Worm (Caenorhabditis elegans) whole organism, L1 larva: Measurements from ENCODE around the gene kin-19.

Source experiments
- C04F5.9 ChIP-seq: sonication (generic microtip); optimal IDR thresholded peaks from 2 replicates; lab custom pipeline; 2016; ENCODE audit warnings: missing genetic modification characterization, missing compliant biosample characterization
- Y116A8C.19 ChIP-seq: sonication (generic microtip); optimal IDR thresholded peaks from 2 replicates; lab custom pipeline; 2016; ENCODE audit warnings: missing compliant biosample characterization, missing genetic modification characterization, borderline replicate concordance
- alr-1 ChIP-seq: fragments of 200-800 bp; sonication (Bioruptor generic); optimal IDR thresholded peaks from 2 replicates; lab custom pipeline; 2018; ENCODE audit warnings: borderline replicate concordance, mild to moderate bottlenecking, missing genetic modification characterization, missing compliant biosample characterization
- blmp-1 ChIP-seq: fragments of 150-350 bp; optimal IDR thresholded peaks from 2 replicates; lab custom pipeline; 2014; ENCODE audit warnings: missing biosample characterization, missing genetic modification characterization
- ceh-63 ChIP-seq: fragments of 200-800 bp; sonication (Bioruptor generic); optimal IDR thresholded peaks from 2 replicates; lab custom pipeline; 2018; ENCODE audit warnings: mild to moderate bottlenecking, missing genetic modification characterization, missing compliant biosample characterization
- ceh-82 ChIP-seq, 3 experiments: fragments of 150-350 bp in 1 of 3; sonication (generic microtip) in 2 of 3; optimal IDR thresholded peaks; 2 replicates each; lab custom pipeline; 2014 to 2017; ENCODE audit warnings: missing biosample characterization in 3 of 3, missing genetic modification characterization in 3 of 3
- ceh-90 ChIP-seq: sonication (generic microtip); optimal IDR thresholded peaks from 2 replicates; lab custom pipeline; 2016; ENCODE audit warnings: missing genetic modification characterization, missing compliant biosample characterization
- ces-1 ChIP-seq: fragments of 150-350 bp; optimal IDR thresholded peaks from 2 replicates; lab custom pipeline; 2014; ENCODE audit warnings: missing biosample characterization, missing genetic modification reagents, missing genetic modification characterization
- dpl-1 ChIP-seq, 3 experiments: fragments of 150-350 bp in 2 of 3; sonication (generic microtip) in 1 of 3; optimal IDR thresholded peaks; 2 replicates each; lab custom pipeline; 2014 to 2017; ENCODE audit warnings: missing biosample characterization in 3 of 3, missing genetic modification characterization in 3 of 3, missing genetic modification reagents in 3 of 3
- dsc-1 ChIP-seq: sonication (generic microtip); optimal IDR thresholded peaks from 2 replicates; lab custom pipeline; 2016; ENCODE audit warnings: mild to moderate bottlenecking, missing genetic modification characterization, missing compliant biosample characterization
- efl-3 ChIP-seq: fragments of 200-800 bp; sonication (Bioruptor generic); optimal IDR thresholded peaks from 2 replicates; lab custom pipeline; 2018; ENCODE audit warnings: mild to moderate bottlenecking, missing genetic modification characterization, missing compliant biosample characterization
- egl-13 ChIP-seq: sonication (generic microtip); optimal IDR thresholded peaks from 2 replicates; lab custom pipeline; 2016; ENCODE audit warnings: missing genotype, missing genetic modification reagents, missing genetic modification characterization, missing compliant biosample characterization
- elt-2 ChIP-seq: sonication (generic microtip); optimal IDR thresholded peaks from 2 replicates; lab custom pipeline; 2016; ENCODE audit warnings: missing genetic modification characterization, mild to moderate bottlenecking, inconsistent platforms, missing compliant biosample characterization, missing genetic modification reagents
- elt-3 ChIP-seq, 6 experiments: fragments of 150-350 bp in 1 of 6; sonication (generic microtip); optimal IDR thresholded peaks; 2 replicates each; lab custom pipeline; 2017 to 2018; ENCODE audit warnings: missing biosample characterization in 6 of 6, missing genetic modification characterization in 6 of 6, inconsistent platforms in 1 of 6
- fos-1 ChIP-seq: fragments of 150-350 bp; optimal IDR thresholded peaks from 2 replicates; lab custom pipeline; 2014; ENCODE audit warnings: missing biosample characterization, missing genetic modification characterization
- grh-1 ChIP-seq: fragments of 200-800 bp; sonication (Bioruptor generic); IDR thresholded peaks from 2 replicates; pipeline ENCODE4 v1.3.6; 2022; ENCODE audit warnings: missing genetic modification reagents, missing genetic modification characterization, missing compliant biosample characterization
- hlh-17 ChIP-seq: fragments of 200-800 bp; sonication (Bioruptor generic); optimal IDR thresholded peaks from 2 replicates; lab custom pipeline; 2018; ENCODE audit warnings: missing genetic modification characterization, mild to moderate bottlenecking, missing compliant biosample characterization, moderate library complexity, borderline replicate concordance
- irx-1 ChIP-seq: sonication (generic microtip); optimal IDR thresholded peaks from 2 replicates; lab custom pipeline; 2016; ENCODE audit warnings: missing genetic modification characterization, missing compliant biosample characterization
- isw-1 ChIP-seq: fragments of 200-800 bp; sonication (Bioruptor generic); IDR thresholded peaks from 2 replicates; pipeline ENCODE4 v1.3.6; 2022; ENCODE audit warnings: missing genetic modification characterization, missing compliant biosample characterization
- jun-1 ChIP-seq: fragments of 150-350 bp; optimal IDR thresholded peaks from 2 replicates; lab custom pipeline; 2014; ENCODE audit warnings: missing biosample characterization, missing genetic modification reagents, missing genetic modification characterization
- lin-13 ChIP-seq: fragments of 150-350 bp; optimal IDR thresholded peaks from 2 replicates; lab custom pipeline; 2014; ENCODE audit warnings: missing biosample characterization, missing genetic modification reagents, missing genetic modification characterization
- lin-15B ChIP-seq: fragments of 150-350 bp; sonication (generic microtip); optimal IDR thresholded peaks from 3 replicates; lab custom pipeline; 2014; ENCODE audit warnings: missing biosample characterization, missing genetic modification characterization
- lir-3 ChIP-seq: sonication (generic microtip); optimal IDR thresholded peaks from 2 replicates; lab custom pipeline; 2016; ENCODE audit warnings: mild to moderate bottlenecking, missing genetic modification characterization, moderate library complexity, missing compliant biosample characterization; ENCODE audit not compliant: poor library complexity
- mdl-1 ChIP-seq, 2 experiments: fragments of 150-350 bp; optimal IDR thresholded peaks; 2 replicates each; lab custom pipeline; 2014 to 2017; ENCODE audit warnings: missing biosample characterization in 2 of 2, missing genetic modification characterization in 2 of 2, inconsistent platforms in 1 of 2
- mef-2 ChIP-seq: fragments of 150-350 bp; optimal IDR thresholded peaks from 2 replicates; lab custom pipeline; 2014; ENCODE audit warnings: missing biosample characterization, missing genetic modification characterization
- nhr-19 ChIP-seq: fragments of 200-800 bp; sonication (Bioruptor generic); conservative IDR thresholded peaks from 2 replicates; pipeline ENCODE4 v1.3.6; 2022; ENCODE audit warnings: missing genetic modification characterization, missing compliant biosample characterization
- nhr-28 ChIP-seq: fragments of 150-350 bp; optimal IDR thresholded peaks from 2 replicates; lab custom pipeline; 2014; ENCODE audit warnings: missing biosample characterization, missing genetic modification characterization
- nhr-47 ChIP-seq: sonication (generic microtip); optimal IDR thresholded peaks from 2 replicates; lab custom pipeline; 2016; ENCODE audit warnings: mild to moderate bottlenecking, missing genetic modification characterization, moderate library complexity, missing compliant biosample characterization
- nhr-76 ChIP-seq: sonication (generic microtip); optimal IDR thresholded peaks from 2 replicates; lab custom pipeline; 2017; ENCODE audit warnings: missing biosample characterization, missing genetic modification characterization
- nhr-84 ChIP-seq: sonication (generic microtip); optimal IDR thresholded peaks from 2 replicates; lab custom pipeline; 2017; ENCODE audit warnings: missing biosample characterization, missing genetic modification characterization
- nhr-90 ChIP-seq: sonication (generic microtip); optimal IDR thresholded peaks from 2 replicates; lab custom pipeline; 2016; ENCODE audit warnings: mild to moderate bottlenecking, missing genetic modification characterization, missing compliant biosample characterization; ENCODE audit not compliant: poor library complexity
- pqm-1 ChIP-seq: sonication (generic microtip); optimal IDR thresholded peaks from 3 replicates; lab custom pipeline; 2017; ENCODE audit warnings: missing biosample characterization, missing genetic modification characterization
- rnt-1 ChIP-seq: sonication (generic microtip); optimal IDR thresholded peaks from 2 replicates; lab custom pipeline; 2016; ENCODE audit warnings: mild to moderate bottlenecking, missing genetic modification characterization, moderate library complexity, missing compliant biosample characterization
- snu-23 ChIP-seq: sonication (generic microtip); optimal IDR thresholded peaks from 2 replicates; lab custom pipeline; 2016; ENCODE audit warnings: missing genetic modification characterization, missing compliant biosample characterization
- swsn-7 ChIP-seq: sonication (generic microtip); optimal IDR thresholded peaks from 2 replicates; lab custom pipeline; 2016; ENCODE audit warnings: missing genetic modification characterization, missing compliant biosample characterization
- tbx-2 ChIP-seq: sonication (generic microtip); optimal IDR thresholded peaks from 2 replicates; lab custom pipeline; 2016; ENCODE audit warnings: missing genetic modification characterization, missing compliant biosample characterization
- tlp-1 ChIP-seq: fragments of 150-350 bp; optimal IDR thresholded peaks from 2 replicates; lab custom pipeline; 2014; ENCODE audit warnings: missing biosample characterization, missing genetic modification characterization
- unc-30 ChIP-seq: sonication (generic microtip); optimal IDR thresholded peaks from 2 replicates; lab custom pipeline; 2017; ENCODE audit warnings: missing biosample characterization, missing genetic modification characterization
- unc-62 ChIP-seq: fragments of 150-350 bp; optimal IDR thresholded peaks from 2 replicates; lab custom pipeline; 2014; ENCODE audit warnings: missing biosample characterization, missing genetic modification reagents, missing genetic modification characterization
- unc-86 ChIP-seq: sonication (generic microtip); optimal IDR thresholded peaks from 2 replicates; lab custom pipeline; 2016; ENCODE audit warnings: missing genetic modification characterization, missing compliant biosample characterization
- ztf-11 ChIP-seq, 2 experiments: sonication (generic microtip); optimal IDR thresholded peaks; 2 replicates each; lab custom pipeline; 2016 to 2017; ENCODE audit warnings: missing genetic modification characterization in 2 of 2, missing biosample characterization in 1 of 2, missing compliant biosample characterization in 1 of 2

kin-19 gene

DNA sequence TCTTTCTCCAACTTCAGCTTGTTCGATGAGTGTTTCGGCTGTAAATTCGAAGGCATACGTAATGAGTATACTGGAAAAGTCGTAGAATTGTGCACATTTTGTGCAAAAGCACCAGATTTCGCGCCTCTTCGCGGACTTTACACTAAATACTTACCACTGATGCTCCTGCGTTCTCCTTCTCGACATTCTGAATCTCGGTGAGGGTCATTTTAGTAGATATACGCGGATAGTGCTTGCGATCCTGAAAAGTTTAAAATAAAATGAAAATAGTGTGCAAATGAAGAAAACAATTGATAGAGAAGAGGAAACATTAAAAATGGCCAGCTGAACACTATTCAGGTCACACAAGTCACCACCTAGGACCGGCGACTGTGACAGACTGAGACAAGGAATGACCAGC is 8.2 kb upstream of the kin-19 start, which contains the start of gene rnr-2 (continued):
- TF ChIP-seq elt-2: no peak
- TF ChIP-seq ztf-11 (tag; optimal IDR thresholded peaks at IDR 0.05; lab: Kevin White, UChicago): no peak
- no peak for TF ChIP-seq lir-3
- TF ChIP-seq unc-30 (tag; lab: Kevin White, UChicago): no peak
- TF ChIP-seq irx-1 (tag; lab: Kevin White, UChicago): no peak
- TF ChIP-seq tlp-1 (tag; lab: Kevin White, UChicago): no peak
- no peak for TF ChIP-seq unc-62 (GFP tag; lab: Kevin White, UChicago)
- no peak for TF ChIP-seq elt-3 (tag; optimal IDR thresholded peaks at IDR 0.05; lab: Kevin White, UChicago)
- TF ChIP-seq fos-1 (tag; lab: Kevin White, UChicago): no peak
- TF ChIP-seq jun-1 (tag; lab: Kevin White, UChicago): no peak
- no peak for TF ChIP-seq Y116A8C.19 (tag; lab: Kevin White, UChicago)
- no peak for TF ChIP-seq ces-1 (GFP tag; lab: Kevin White, UChicago)
- TF ChIP-seq nhr-76: no peak
- no peak for TF ChIP-seq nhr-28 (tag; lab: Kevin White, UChicago)
- TF ChIP-seq hlh-17 (GFP tag; lab: Kevin White, UChicago): no peak
- TF ChIP-seq ceh-90 (tag; lab: Kevin White, UChicago): no peak
- TF ChIP-seq nhr-90 (tag; lab: Kevin White, UChicago): no peak
- no peak for TF ChIP-seq nhr-19
- TF ChIP-seq dsc-1 (tag; lab: Kevin White, UChicago): no peak
- TF ChIP-seq lin-15B (tag; lab: Kevin White, UChicago): no peak
- TF ChIP-seq unc-86: no peak
- no peak for TF ChIP-seq mdl-1 (tag; optimal IDR thresholded peaks at IDR 0.05; lab: Kevin White, UChicago)
- no peak for TF ChIP-seq efl-3
- TF ChIP-seq ceh-63 (GFP tag; lab: Kevin White, UChicago): no peak
- peak in 1 of 3 experiments; percentile 9 for TF ChIP-seq dpl-1 (GFP tag; optimal IDR thresholded peaks at IDR 0.05; lab: Kevin White, UChicago)
- TF ChIP-seq lin-13 (GFP tag; lab: Kevin White, UChicago): no peak
- TF ChIP-seq rnt-1 (tag; lab: Kevin White, UChicago): peak; percentile 27
- no peak for TF ChIP-seq pqm-1 (tag; lab: Kevin White, UChicago)
- no peak for TF ChIP-seq nhr-84 (tag; lab: Kevin White, UChicago)
- no peak for TF ChIP-seq ceh-82 (tag; optimal IDR thresholded peaks at IDR 0.05; lab: Kevin White, UChicago)

DNA sequence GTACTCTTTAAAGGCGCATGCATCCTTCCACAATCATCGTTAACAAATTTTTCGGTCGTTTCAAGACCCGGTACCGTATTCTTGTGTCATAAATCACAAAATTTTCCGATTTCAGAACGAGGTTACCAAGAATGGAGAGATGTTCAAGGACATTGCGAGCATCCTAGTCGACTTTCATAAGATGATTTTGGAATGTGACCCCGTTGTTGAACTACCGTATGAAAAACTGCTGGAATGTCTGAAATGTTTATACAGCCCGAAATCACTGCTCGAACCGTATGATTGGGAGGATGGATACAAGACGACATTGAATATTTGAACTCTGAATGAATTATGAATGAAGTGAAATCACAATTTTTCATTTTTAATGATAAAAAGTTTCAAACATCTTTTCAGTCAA is 6.5 kb upstream of the kin-19 start:
- TF ChIP-seq ztf-11 (tag; optimal IDR thresholded peaks at IDR 0.05; lab: Kevin White, UChicago) (peak in 1 of 2 experiments; percentile 3), snu-23 (GFP tag; lab: Kevin White, UChicago) (no peak), grh-1 (GFP tag; lab: Robert Waterston, UW) (0 out of 2 replicates have a peak, but pooled peaks have one; percentile 17), rnt-1 (tag; lab: Kevin White, UChicago) (no peak), nhr-47 (tag; lab: Kevin White, UChicago) (no peak)

DNA sequence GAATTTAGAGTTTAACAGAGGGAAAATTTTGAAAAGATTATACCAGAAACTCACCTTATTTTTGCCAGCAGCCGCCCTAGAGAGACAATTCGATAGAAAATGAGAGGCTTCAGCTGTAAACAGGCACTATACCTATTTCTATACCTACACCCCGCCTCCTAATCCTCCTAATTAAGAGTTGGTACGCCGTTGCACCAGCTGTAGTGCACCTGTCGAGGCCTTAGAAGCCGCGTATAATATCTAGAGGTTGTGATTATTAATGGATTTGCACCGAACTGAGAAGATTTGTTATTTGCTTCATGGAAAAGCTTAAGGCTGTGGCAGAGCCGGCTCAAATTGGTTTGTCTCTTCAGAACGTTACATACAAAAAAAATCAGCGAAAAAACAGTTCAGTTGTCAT is 5.6 kb upstream of the kin-19 start, which contains the start of gene C03C10.5:
Gene C03C10.5, minus strand, starts transcription at position 101 of the 400 bp plus-strand sequence.
- no peak for TF ChIP-seq egl-13
- no peak for TF ChIP-seq isw-1 (GFP tag; lab: Robert Waterston, UW)
- no peak for TF ChIP-seq hlh-17 (GFP tag; lab: Kevin White, UChicago)
- no peak for TF ChIP-seq tbx-2
- no peak for TF ChIP-seq swsn-7
- TF ChIP-seq ceh-63 (GFP tag; lab: Kevin White, UChicago): no peak
- no peak for TF ChIP-seq alr-1 (tag; lab: Kevin White, UChicago)
- TF ChIP-seq irx-1 (tag; lab: Kevin White, UChicago): no peak
- no peak for TF ChIP-seq C04F5.9
- TF ChIP-seq mef-2 (tag; lab: Kevin White, UChicago): no peak
- TF ChIP-seq blmp-1 (tag; lab: Kevin White, UChicago): no peak
